Fruit fly (Drosophila melanogaster) whole organism, adult: ENCODE measurements around the gene cyr.

Source experiments
- CG11617 ChIP-seq: fragments of 200-800 bp; sonication (Bioruptor generic); optimal IDR thresholded peaks from 2 replicates; lab custom pipeline; 2017; ENCODE audit warnings: mild to moderate bottlenecking, missing biosample characterization, missing genetic modification reagents, missing genetic modification characterization
- CG12768 ChIP-seq: fragments of 200-800 bp; sonication (Bioruptor generic); optimal IDR thresholded peaks from 2 replicates; lab custom pipeline; 2017; ENCODE audit warnings: missing biosample characterization, missing genetic modification characterization, mild to moderate bottlenecking, moderate library complexity, missing genetic modification reagents
- CG14711 ChIP-seq: fragments of 200-800 bp; sonication (Bioruptor generic); optimal IDR thresholded peaks from 2 replicates; lab custom pipeline; 2018; ENCODE audit warnings: missing biosample characterization, mild to moderate bottlenecking, missing genetic modification characterization, moderate library complexity
- CG1620 ChIP-seq: fragments of 200-800 bp; sonication (Bioruptor generic); optimal IDR thresholded peaks from 2 replicates; lab custom pipeline; 2016; ENCODE audit warnings: missing biosample characterization, missing genetic modification characterization
- CG33017 ChIP-seq: fragments of 200-800 bp; sonication (Bioruptor generic); optimal IDR thresholded peaks from 2 replicates; lab custom pipeline; 2018; ENCODE audit warnings: missing biosample characterization, mild to moderate bottlenecking, missing genetic modification characterization, moderate library complexity
- CG5204 ChIP-seq: fragments of 200-800 bp; sonication (Bioruptor generic); optimal IDR thresholded peaks from 2 replicates; lab custom pipeline; 2016; ENCODE audit warnings: missing biosample characterization, missing genetic modification characterization
- CG7045 ChIP-seq: fragments of 200-800 bp; sonication (Bioruptor generic); optimal IDR thresholded peaks from 2 replicates; lab custom pipeline; 2017; ENCODE audit warnings: missing biosample characterization, mild to moderate bottlenecking, missing genetic modification characterization
- CG7101 ChIP-seq: fragments of 200-800 bp; sonication (Bioruptor generic); optimal IDR thresholded peaks from 2 replicates; lab custom pipeline; 2018; ENCODE audit warnings: missing biosample characterization, mild to moderate bottlenecking, missing genetic modification characterization, moderate library complexity
- Clk ChIP-seq: fragments of 200-800 bp; sonication (Bioruptor generic); optimal IDR thresholded peaks from 2 replicates; lab custom pipeline; 2017; ENCODE audit warnings: missing biosample characterization, missing genetic modification characterization
- Crg-1 ChIP-seq: fragments of 200-800 bp; sonication (Bioruptor generic); optimal IDR thresholded peaks from 2 replicates; lab custom pipeline; 2016; ENCODE audit warnings: missing biosample characterization, missing genetic modification characterization
- Hr96 ChIP-seq: fragments of 200-800 bp; sonication (Bioruptor generic); optimal IDR thresholded peaks from 2 replicates; lab custom pipeline; 2016; ENCODE audit warnings: missing biosample characterization, missing genetic modification characterization
- Mnt ChIP-seq: fragments of 200-800 bp; sonication (Bioruptor generic); optimal IDR thresholded peaks from 2 replicates; lab custom pipeline; 2016; ENCODE audit warnings: missing biosample characterization, mild to moderate bottlenecking, missing genetic modification characterization
- bab1 ChIP-seq: fragments of 200-800 bp; sonication (Bioruptor generic); optimal IDR thresholded peaks from 3 replicates; lab custom pipeline; 2019; ENCODE audit warnings: missing biosample characterization, mild to moderate bottlenecking, missing genetic modification characterization, moderate library complexity
- cic ChIP-seq: fragments of 200-800 bp; sonication (Bioruptor generic); optimal IDR thresholded peaks from 2 replicates; lab custom pipeline; 2017; ENCODE audit warnings: missing biosample characterization, mild to moderate bottlenecking, missing genetic modification characterization, moderate library complexity
- cnc ChIP-seq, 2 experiments: fragments of >200 bp; optimal IDR thresholded peaks; 2 replicates each; lab custom pipeline; 2017
- kay ChIP-seq: fragments of 200-800 bp; sonication (Bioruptor generic); peaks from one replicate; lab custom pipeline; 2016; ENCODE audit warnings: missing biosample characterization, missing genetic modification characterization, borderline replicate concordance
- ovo ChIP-seq: fragments of 200-800 bp; sonication (Bioruptor generic); optimal IDR thresholded peaks from 2 replicates; lab custom pipeline; 2016; ENCODE audit warnings: missing biosample characterization, missing genetic modification characterization
- pad ChIP-seq: fragments of 200-800 bp; sonication (Bioruptor generic); optimal IDR thresholded peaks from 3 replicates; lab custom pipeline; 2017; ENCODE audit warnings: missing biosample characterization, missing genetic modification characterization, mild to moderate bottlenecking, moderate library complexity, missing genetic modification reagents
- tj ChIP-seq: fragments of 200-800 bp; sonication (Bioruptor generic); optimal IDR thresholded peaks from 3 replicates; lab custom pipeline; 2017; ENCODE audit warnings: missing biosample characterization, mild to moderate bottlenecking, missing genetic modification characterization, moderate library complexity
- toe ChIP-seq: fragments of 200-800 bp; sonication (Bioruptor generic); optimal IDR thresholded peaks from 2 replicates; lab custom pipeline; 2016; ENCODE audit warnings: missing biosample characterization, missing genetic modification characterization

cyr gene

dm6 chrX:8137285-8137684 is 1.8 kb upstream of the cyr start:
- no peak for TF ChIP-seq CG12768 (GFP tag; lab: Kevin White, UChicago)
- no peak for TF ChIP-seq bab1 (GFP tag; lab: Kevin White, UChicago)
- no peak for TF ChIP-seq cic (GFP tag; lab: Kevin White, UChicago)
- TF ChIP-seq ovo (GFP tag; lab: Kevin White, UChicago): no peak
- TF ChIP-seq kay (GFP tag; lab: Kevin White, UChicago): no peak
- no peak for TF ChIP-seq CG14711 (tag; lab: Kevin White, UChicago)
- TF ChIP-seq pad (GFP tag; lab: Kevin White, UChicago): no peak
- no peak for TF ChIP-seq Clk (GFP tag; lab: Kevin White, UChicago)
- TF ChIP-seq CG5204 (GFP tag; lab: Kevin White, UChicago): no peak
- TF ChIP-seq CG7045: no peak
- no peak for TF ChIP-seq toe (GFP tag; lab: Kevin White, UChicago)
- no peak for TF ChIP-seq Crg-1
- TF ChIP-seq cnc (optimal IDR thresholded peaks at IDR 0.05; lab: Kevin White, UChicago): no peak
- no peak for TF ChIP-seq Mnt (GFP tag; lab: Kevin White, UChicago)
- no peak for TF ChIP-seq CG33017
- no peak for TF ChIP-seq CG11617

dm6 chrX:8131693-8132313 is 3.7 kb downstream of the cyr start, which contains the start of gene CG10958:
TSS of gene CG10958 (plus strand) at chrX:8132285.
- TF ChIP-seq bab1 (GFP tag; lab: Kevin White, UChicago): peak; percentile 82
- TF ChIP-seq CG14711 (tag; lab: Kevin White, UChicago): peak; percentile 80
- TF ChIP-seq cnc (optimal IDR thresholded peaks at IDR 0.05; lab: Kevin White, UChicago): no peak
- TF ChIP-seq Crg-1: peak; percentile 62
- no peak for TF ChIP-seq CG7045
- TF ChIP-seq Hr96 (GFP tag; lab: Kevin White, UChicago): no peak
- no peak for TF ChIP-seq cic (GFP tag; lab: Kevin White, UChicago)
- TF ChIP-seq CG12768 (GFP tag; lab: Kevin White, UChicago): peak; percentile 40
- TF ChIP-seq CG33017: peak; percentile 45
- TF ChIP-seq CG1620 (GFP tag; lab: Kevin White, UChicago): peak; percentile 59
- peak; percentile 18 for TF ChIP-seq toe (GFP tag; lab: Kevin White, UChicago)
- TF ChIP-seq kay (GFP tag; lab: Kevin White, UChicago): no peak
- TF ChIP-seq ovo (GFP tag; lab: Kevin White, UChicago): peak; percentile 42
- peak; percentile 77 for TF ChIP-seq Mnt (GFP tag; lab: Kevin White, UChicago)
- peak; percentile 83 for TF ChIP-seq tj (GFP tag; lab: Kevin White, UChicago)
- TF ChIP-seq CG5204 (GFP tag; lab: Kevin White, UChicago): no peak
- peak; percentile 50 for TF ChIP-seq pad (GFP tag; lab: Kevin White, UChicago)
- peak; percentile 74 for TF ChIP-seq CG11617
- TF ChIP-seq CG7101: peak; percentile 82
- TF ChIP-seq Clk (GFP tag; lab: Kevin White, UChicago): no peak

dm6 chrX:8129204-8129997 is 6.1 kb downstream of the cyr start, which contains the start of gene CG2116:
TSS of gene CG2116 (plus strand) at chrX:8129812.
- TF ChIP-seq CG12768 (GFP tag; lab: Kevin White, UChicago) (no peak), CG1620 (GFP tag; lab: Kevin White, UChicago) (peak; percentile 24), pad (GFP tag; lab: Kevin White, UChicago) (peak; percentile 25), kay (GFP tag; lab: Kevin White, UChicago) (no peak), toe (GFP tag; lab: Kevin White, UChicago) (peak; percentile 8), tj (GFP tag; lab: Kevin White, UChicago) (no peak), CG11617 (no peak), bab1 (GFP tag; lab: Kevin White, UChicago) (peak; percentile 14), CG7101 (peak; percentile 7), Mnt (GFP tag; lab: Kevin White, UChicago) (peak; percentile 47), cnc (optimal IDR thresholded peaks at IDR 0.05; lab: Kevin White, UChicago) (no peak)

- no peak for TF ChIP-seq Crg-1
- TF ChIP-seq CG11617: no peak
- no peak for TF ChIP-seq Clk (GFP tag; lab: Kevin White, UChicago)
- no peak for TF ChIP-seq toe (GFP tag; lab: Kevin White, UChicago)
- no peak for TF ChIP-seq ovo (GFP tag; lab: Kevin White, UChicago)
- no peak for TF ChIP-seq bab1 (GFP tag; lab: Kevin White, UChicago)
- TF ChIP-seq tj (GFP tag; lab: Kevin White, UChicago): no peak
- no peak for TF ChIP-seq Mnt (GFP tag; lab: Kevin White, UChicago)
- no peak for TF ChIP-seq CG33017
- no peak for TF ChIP-seq CG7101
- no peak for TF ChIP-seq CG14711 (tag; lab: Kevin White, UChicago)
- no peak for TF ChIP-seq cic (GFP tag; lab: Kevin White, UChicago)
- no peak for TF ChIP-seq cnc (optimal IDR thresholded peaks at IDR 0.05; lab: Kevin White, UChicago)
- TF ChIP-seq pad (GFP tag; lab: Kevin White, UChicago): no peak
Measured at dm6 chrX:8128133-8128532, 7.4 kb downstream of the cyr start.

- TF ChIP-seq cic (GFP tag; lab: Kevin White, UChicago): no peak
- TF ChIP-seq bab1 (GFP tag; lab: Kevin White, UChicago): no peak
- no peak for TF ChIP-seq tj (GFP tag; lab: Kevin White, UChicago)
Measured at dm6 chrX:8126149-8126548, 9.4 kb downstream of the cyr start.
